Worm (Caenorhabditis elegans) whole organism, young adult: Measurements from ENCODE around the gene trap-4.

ENCODE experiments used
- B0019.2 ChIP-seq: fragments of 200-800 bp; sonication (Bioruptor generic); conservative IDR thresholded peaks from 2 replicates; pipeline ENCODE4 v1.3.6; 2022; ENCODE audit warnings: missing genetic modification reagents, missing genetic modification characterization, missing compliant biosample characterization
- B0261.1 ChIP-seq: sonication (generic microtip); optimal IDR thresholded peaks from 2 replicates; lab custom pipeline; 2016; ENCODE audit warnings: mild to moderate bottlenecking, missing genetic modification characterization, moderate library complexity, missing compliant biosample characterization
- B0336.3 ChIP-seq: fragments of 200-800 bp; sonication (Bioruptor generic); IDR thresholded peaks from 2 replicates; pipeline ENCODE4 v1.3.6; 2022; ENCODE audit warnings: missing genetic modification characterization, missing compliant biosample characterization
- F10E7.11 ChIP-seq: sonication (generic microtip); optimal IDR thresholded peaks from 2 replicates; lab custom pipeline; 2017; ENCODE audit warnings: mild to moderate bottlenecking, missing genetic modification characterization, moderate library complexity, missing compliant biosample characterization
- F23B12.7 ChIP-seq: sonication (generic microtip); optimal IDR thresholded peaks from 2 replicates; lab custom pipeline; 2017; ENCODE audit warnings: missing genetic modification characterization, mild to moderate bottlenecking, missing compliant biosample characterization, antibody characterized with exemption, moderate library complexity; ENCODE audit not compliant: insufficient read depth
- F37B4.10 ChIP-seq: fragments of 200-800 bp; sonication (Bioruptor generic); IDR thresholded peaks from 2 replicates; pipeline ENCODE4 v1.3.6; 2022; ENCODE audit warnings: missing genetic modification characterization, missing compliant biosample characterization
- F52B5.7 ChIP-seq: sonication (generic microtip); optimal IDR thresholded peaks from 2 replicates; lab custom pipeline; 2016; ENCODE audit warnings: mild to moderate bottlenecking, missing genetic modification characterization, missing compliant biosample characterization
- Y53F4B.3 ChIP-seq: fragments of 200-800 bp; sonication (Bioruptor generic); IDR thresholded peaks from 2 replicates; pipeline ENCODE4 v1.3.6; 2022; ENCODE audit warnings: missing genetic modification reagents, missing genetic modification characterization, missing compliant biosample characterization
- attf-5 ChIP-seq: fragments of 200-800 bp; sonication (Bioruptor generic); optimal IDR thresholded peaks from 2 replicates; lab custom pipeline; 2018; ENCODE audit warnings: mild to moderate bottlenecking, missing genetic modification characterization, missing compliant biosample characterization
- bed-1 ChIP-seq: fragments of 200-800 bp; sonication (Bioruptor generic); IDR thresholded peaks from 2 replicates; pipeline ENCODE4 v1.3.6; 2022; ENCODE audit warnings: missing genetic modification reagents, missing genetic modification characterization, missing compliant biosample characterization
- cebp-1 ChIP-seq, 2 experiments: fragments of 200-800 bp in 1 of 2; sonication (Bioruptor generic) in 1 of 2; sonication (generic microtip) in 1 of 2; IDR thresholded peaks in 1 of 2; optimal IDR thresholded peaks in 1 of 2; 2 replicates each; pipeline versions ENCODE4 v1.3.6 to Lab custom; 2017 to 2022; ENCODE audit warnings: missing compliant biosample characterization in 2 of 2, missing genetic modification characterization in 2 of 2, mild to moderate bottlenecking in 1 of 2, missing genetic modification reagents in 1 of 2, moderate library complexity in 1 of 2
- cebp-2 ChIP-seq: fragments of 200-800 bp; sonication (Bioruptor generic); IDR thresholded peaks from 2 replicates; pipeline ENCODE4 v1.3.6; 2022; ENCODE audit warnings: missing genetic modification characterization, missing compliant biosample characterization
- ceh-100 ChIP-seq: fragments of 200-800 bp; sonication (Bioruptor generic); IDR thresholded peaks from 2 replicates; pipeline ENCODE4 v1.3.6; 2022; ENCODE audit warnings: missing genetic modification reagents, missing genetic modification characterization, missing compliant biosample characterization
- ceh-27 ChIP-seq: fragments of 200-800 bp; sonication (Bioruptor generic); optimal IDR thresholded peaks from 2 replicates; lab custom pipeline; 2018; ENCODE audit warnings: mild to moderate bottlenecking, missing genetic modification characterization, moderate library complexity, missing compliant biosample characterization
- ceh-79 ChIP-seq: sonication (generic microtip); optimal IDR thresholded peaks from 2 replicates; lab custom pipeline; 2017; ENCODE audit warnings: mild to moderate bottlenecking, missing genetic modification characterization, missing compliant biosample characterization
- dox-1 ChIP-seq: fragments of 200-800 bp; sonication (Bioruptor generic); IDR thresholded peaks from 2 replicates; pipeline ENCODE4 v1.3.6; 2022; ENCODE audit warnings: missing genetic modification reagents, missing genetic modification characterization, missing compliant biosample characterization
- dpl-1 ChIP-seq: fragments of 150-350 bp; optimal IDR thresholded peaks from 2 replicates; lab custom pipeline; 2014; ENCODE audit warnings: missing biosample characterization, missing genetic modification reagents, missing genetic modification characterization
- efl-1 ChIP-seq: fragments of 150-350 bp; optimal IDR thresholded peaks from 2 replicates; lab custom pipeline; 2014; ENCODE audit warnings: missing biosample characterization, missing genetic modification reagents, missing genetic modification characterization
- egl-18 ChIP-seq: fragments of 200-800 bp; sonication (Bioruptor generic); IDR thresholded peaks from 2 replicates; pipeline ENCODE4 v1.3.6; 2022; ENCODE audit warnings: missing genetic modification reagents, missing genetic modification characterization, missing compliant biosample characterization
- ets-4 ChIP-seq: fragments of 200-800 bp; sonication (Bioruptor generic); optimal IDR thresholded peaks from 2 replicates; lab custom pipeline; 2018; ENCODE audit warnings: mild to moderate bottlenecking, missing genetic modification characterization, missing compliant biosample characterization
- gei-17 ChIP-seq: fragments of 200-800 bp; sonication (Bioruptor generic); optimal IDR thresholded peaks from 2 replicates; lab custom pipeline; 2018; ENCODE audit warnings: mild to moderate bottlenecking, missing genetic modification characterization, missing compliant biosample characterization
- him-1 ChIP-seq: sonication (generic microtip); optimal IDR thresholded peaks from 2 replicates; lab custom pipeline; 2016; ENCODE audit warnings: missing genotype, missing genetic modification reagents, missing genetic modification characterization, missing compliant biosample characterization
- hlh-26 ChIP-seq: fragments of 200-800 bp; sonication (Bioruptor generic); conservative IDR thresholded peaks from 2 replicates; pipeline ENCODE4 v1.3.6; 2022; ENCODE audit warnings: missing genetic modification reagents, missing genetic modification characterization, missing compliant biosample characterization
- hrde-1 ChIP-seq: sonication (generic microtip); optimal IDR thresholded peaks from 2 replicates; lab custom pipeline; 2016; ENCODE audit warnings: missing genetic modification characterization, mild to moderate bottlenecking, missing compliant biosample characterization, moderate library complexity, missing genotype, missing genetic modification reagents, borderline replicate concordance
- hsf-1 ChIP-seq: fragments of 200-800 bp; sonication (Bioruptor generic); IDR thresholded peaks from 2 replicates; pipeline ENCODE4 v1.3.6; 2022; ENCODE audit warnings: missing genetic modification reagents, missing genetic modification characterization, missing compliant biosample characterization
- lag-1 ChIP-seq: fragments of 200-800 bp; sonication (Bioruptor generic); IDR thresholded peaks from 2 replicates; pipeline ENCODE4 v1.3.6; 2022; ENCODE audit warnings: missing genetic modification reagents, missing genetic modification characterization, missing compliant biosample characterization
- lin-35 ChIP-seq, 3 experiments: fragments of 150-350 bp in 2 of 3; sonication (generic microtip) in 1 of 3; optimal IDR thresholded peaks; 2 replicates each; lab custom pipeline; 2014 to 2018; ENCODE audit warnings: missing biosample characterization in 3 of 3, missing genetic modification characterization in 3 of 3, missing genetic modification reagents in 3 of 3
- lsl-1 ChIP-seq: fragments of 200-800 bp; sonication (Bioruptor generic); optimal IDR thresholded peaks from 2 replicates; lab custom pipeline; 2018; ENCODE audit warnings: mild to moderate bottlenecking, missing genetic modification characterization, moderate library complexity, missing compliant biosample characterization
- lsy-27 ChIP-seq: sonication (generic microtip); optimal IDR thresholded peaks from 2 replicates; lab custom pipeline; 2017; ENCODE audit warnings: missing genetic modification characterization, mild to moderate bottlenecking, missing compliant biosample characterization, antibody characterized with exemption, missing genotype, borderline replicate concordance; ENCODE audit not compliant: insufficient read depth
- madf-6 ChIP-seq: fragments of 200-800 bp; sonication (Bioruptor generic); IDR thresholded peaks from 2 replicates; pipeline ENCODE4 v1.3.6; 2022; ENCODE audit warnings: missing genetic modification reagents, missing genetic modification characterization, missing compliant biosample characterization
- madf-8 ChIP-seq: fragments of 200-800 bp; sonication (Bioruptor generic); conservative IDR thresholded peaks from 2 replicates; pipeline ENCODE4 v1.3.6; 2022; ENCODE audit warnings: missing genetic modification reagents, missing genetic modification characterization, missing compliant biosample characterization
- mel-28 ChIP-seq: sonication (generic microtip); optimal IDR thresholded peaks from 2 replicates; lab custom pipeline; 2016; ENCODE audit warnings: borderline replicate concordance, mild to moderate bottlenecking, missing genetic modification characterization, missing compliant biosample characterization
- nfya-1 ChIP-seq: sonication (generic microtip); optimal IDR thresholded peaks from 2 replicates; lab custom pipeline; 2017; ENCODE audit warnings: antibody characterized with exemption, missing compliant biosample characterization, missing genetic modification characterization, borderline replicate concordance; ENCODE audit not compliant: insufficient read depth
- nfya-2 ChIP-seq: fragments of 200-800 bp; sonication (Bioruptor generic); IDR thresholded peaks from 2 replicates; pipeline ENCODE4 v1.3.6; 2022; ENCODE audit warnings: missing genetic modification reagents, missing genetic modification characterization, missing compliant biosample characterization
- nfyb-1 ChIP-seq: fragments of 200-800 bp; sonication (Bioruptor generic); IDR thresholded peaks from 2 replicates; pipeline ENCODE4 v1.3.6; 2022; ENCODE audit warnings: missing genetic modification reagents, missing genetic modification characterization, missing compliant biosample characterization
- pha-4 ChIP-seq: fragments of 150-350 bp; sonication (generic microtip); optimal IDR thresholded peaks from 2 replicates; lab custom pipeline; 2014; ENCODE audit warnings: missing biosample characterization, missing genetic modification reagents, missing genetic modification characterization
- rec-8 ChIP-seq, 2 experiments: sonication (generic microtip); optimal IDR thresholded peaks; 2 replicates each; lab custom pipeline; 2016; ENCODE audit warnings: mild to moderate bottlenecking in 2 of 2, missing genetic modification characterization in 2 of 2, missing genetic modification reagents in 2 of 2, missing genotype in 2 of 2, missing biosample characterization in 1 of 2, missing compliant biosample characterization in 1 of 2, moderate library complexity in 1 of 2
- repo-1 ChIP-seq: sonication (generic microtip); optimal IDR thresholded peaks from 2 replicates; lab custom pipeline; 2017; ENCODE audit warnings: mild to moderate bottlenecking, missing genetic modification characterization, missing compliant biosample characterization
- rpc-1 ChIP-seq, 2 experiments: fragments of 150-350 bp in 1 of 2; sonication (generic microtip) in 1 of 2; optimal IDR thresholded peaks; 2 replicates each; lab custom pipeline; 2014 to 2018; ENCODE audit warnings: missing biosample characterization in 1 of 2, missing genetic modification characterization in 1 of 2, missing genetic modification reagents in 1 of 2, missing genotype in 1 of 2
- snpc-3.4 ChIP-seq: sonication (generic microtip); optimal IDR thresholded peaks from 2 replicates; lab custom pipeline; 2017; ENCODE audit warnings: missing genetic modification characterization, mild to moderate bottlenecking, missing compliant biosample characterization, antibody characterized with exemption, moderate library complexity, missing genotype, missing genetic modification reagents
- snpc-4 ChIP-seq, 5 experiments: fragments of 150-350 bp in 1 of 5; sonication (generic microtip) in 4 of 5; optimal IDR thresholded peaks; 2 replicates each; lab custom pipeline; 2014 to 2018; ENCODE audit warnings: missing genetic modification characterization in 5 of 5, missing biosample characterization in 3 of 5, antibody characterized with exemption in 2 of 5, mild to moderate bottlenecking in 2 of 5, missing compliant biosample characterization in 2 of 5, missing genotype in 2 of 5, moderate library complexity in 2 of 5, missing genetic modification reagents in 1 of 5
- unc-130 ChIP-seq: sonication (generic microtip); optimal IDR thresholded peaks from 2 replicates; lab custom pipeline; 2016; ENCODE audit warnings: missing genetic modification reagents, missing genetic modification characterization, missing compliant biosample characterization
- zim-3 ChIP-seq: sonication (generic microtip); optimal IDR thresholded peaks from 2 replicates; lab custom pipeline; 2017; ENCODE audit warnings: mild to moderate bottlenecking, missing genetic modification characterization, moderate library complexity, missing compliant biosample characterization

trap-4 gene

ce11 chrIII:11918247-11918769 is 2.2 kb upstream of the trap-4 start, which contains the start of gene znf-593 (continued):
- TF ChIP-seq cebp-1 (GFP tag; IDR thresholded peaks at IDR 0.05; lab: Robert Waterston, UW) (no peak), cebp-1 (tag; optimal IDR thresholded peaks at IDR 0.05; lab: Kevin White, UChicago) (no peak), rec-8 (tag; optimal IDR thresholded peaks at IDR 0.05; lab: Kevin White, UChicago) (no peak), B0019.2 (GFP tag; lab: Robert Waterston, UW) (no peak), F37B4.10 (GFP tag; lab: Robert Waterston, UW) (no peak), lin-35 (GFP tag; optimal IDR thresholded peaks at IDR 0.05; lab: Kevin White, UChicago) (peak in 1 of 3 experiments; percentile 26), zim-3 (tag; lab: Kevin White, UChicago) (no peak), attf-5 (GFP tag; lab: Kevin White, UChicago) (no peak), dox-1 (GFP tag; lab: Robert Waterston, UW) (no peak), repo-1 (peak; percentile 47), lsl-1 (GFP tag; lab: Kevin White, UChicago) (peak; percentile 4), ceh-79 (tag; lab: Kevin White, UChicago) (no peak), B0336.3 (GFP tag; lab: Robert Waterston, UW) (no peak; the same call in 1 of the 2 replicates), nfyb-1 (GFP tag; lab: Robert Waterston, UW) (0 out of 2 replicates have a peak, but pooled peaks have one; percentile 30), ceh-100 (GFP tag; lab: Robert Waterston, UW) (no peak), F10E7.11 (tag; lab: Kevin White, UChicago) (no peak), hlh-26 (GFP tag; lab: Robert Waterston, UW) (no peak), cebp-2 (GFP tag; lab: Robert Waterston, UW) (no peak), Y53F4B.3 (no peak), madf-6 (GFP tag; lab: Robert Waterston, UW) (peak; percentile 33; the same call in 1 of the 2 replicates), efl-1 (GFP tag; lab: Kevin White, UChicago) (no peak), snpc-3.4 (tag; lab: Kevin White, UChicago) (no peak), pha-4 (no peak), snpc-4 (GFP tag; optimal IDR thresholded peaks at IDR 0.05; lab: Kevin White, UChicago) (no peak), snpc-4 (tag; optimal IDR thresholded peaks at IDR 0.05; lab: Kevin White, UChicago) (no peak), B0261.1 (tag; lab: Kevin White, UChicago) (no peak)

DNA sequence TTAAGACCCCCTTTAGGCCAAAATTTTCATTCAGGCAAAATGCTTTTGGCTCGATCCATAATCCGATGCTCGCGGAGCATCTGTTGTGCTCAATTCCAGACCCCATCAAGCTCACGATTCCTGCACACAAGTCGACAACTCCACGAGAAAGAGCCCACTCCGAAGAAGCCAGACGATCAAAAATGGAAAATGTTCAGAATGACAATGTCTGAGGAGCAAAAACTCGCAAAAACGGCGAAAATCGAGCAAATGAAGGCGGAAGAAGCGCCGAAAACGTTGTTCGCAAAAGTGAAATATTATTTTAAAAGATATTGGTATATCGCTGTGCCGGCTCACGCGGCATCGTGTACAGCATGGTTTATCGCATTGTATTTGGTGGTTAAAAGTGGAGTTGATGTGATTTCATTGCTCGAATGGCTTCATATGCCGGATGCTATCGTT is 1.1 kb downstream of the trap-4 start, which contains the start of gene Y56A3A.22:
Y56A3A.22 (plus strand) TSS at position 35 of the 441 bp plus-strand sequence.
- peak; percentile 31 for TF ChIP-seq gei-17
- TF ChIP-seq F52B5.7 (tag; lab: Kevin White, UChicago): peak; percentile 87
- TF ChIP-seq hrde-1 (tag; lab: Kevin White, UChicago): peak; percentile 44
- TF ChIP-seq B0019.2 (GFP tag; lab: Robert Waterston, UW): no peak
- no peak for TF ChIP-seq lag-1
- TF ChIP-seq egl-18: no peak
- TF ChIP-seq dpl-1 (GFP tag; lab: Kevin White, UChicago): no peak
- TF ChIP-seq rpc-1 (optimal IDR thresholded peaks at IDR 0.05; lab: Kevin White, UChicago): no peak
- no peak for TF ChIP-seq rpc-1 (tag; optimal IDR thresholded peaks at IDR 0.05; lab: Kevin White, UChicago)
- no peak for TF ChIP-seq F23B12.7 (tag; lab: Kevin White, UChicago)
- TF ChIP-seq nfya-2 (GFP tag; lab: Robert Waterston, UW): no peak
- TF ChIP-seq F37B4.10 (GFP tag; lab: Robert Waterston, UW): no peak
- TF ChIP-seq him-1 (tag; lab: Kevin White, UChicago): no peak
- TF ChIP-seq ceh-27 (GFP tag; lab: Kevin White, UChicago): no peak
- peak; percentile 93 for TF ChIP-seq repo-1
- peak; percentile 28 for TF ChIP-seq B0261.1 (tag; lab: Kevin White, UChicago)
- peak; percentile 49 for TF ChIP-seq dox-1 (GFP tag; lab: Robert Waterston, UW)
- TF ChIP-seq madf-8 (GFP tag; lab: Robert Waterston, UW): no peak
- TF ChIP-seq bed-1 (GFP tag; lab: Robert Waterston, UW): no peak
- TF ChIP-seq unc-130 (GFP tag; lab: Kevin White, UChicago): no peak
- TF ChIP-seq nfya-1: no peak
- no peak for TF ChIP-seq ets-4 (GFP tag; lab: Kevin White, UChicago)
- no peak for TF ChIP-seq mel-28 (tag; lab: Kevin White, UChicago)
- no peak for TF ChIP-seq lsy-27 (tag; lab: Kevin White, UChicago)
- TF ChIP-seq cebp-2 (GFP tag; lab: Robert Waterston, UW): 0 out of 2 replicates have a peak, but pooled peaks have one; percentile 76
- peak; percentile 74; the same call in 1 of the 2 replicates for TF ChIP-seq hsf-1 (GFP tag; lab: Robert Waterston, UW)
